Fruit fly (Drosophila melanogaster): ENCODE results near the gene CG3213.

The CG3213 gene

dm6 chr2L:3506806-3507205, 12.6 kb downstream of the CG3213 start:
- TF ChIP-seq Oli (tag; optimal IDR thresholded peaks at IDR 0.05) (peak; percentile 25), Ets65A (GFP tag) (peak; percentile 16), dmrt99B (tag; optimal IDR thresholded peaks at IDR 0.05) (peak; percentile 24), Ptx1 (GFP tag; IDR thresholded peaks at IDR 0.05) (0 out of 2 replicates have a peak, but pooled peaks have one; percentile 20), corto (GFP tag; optimal IDR thresholded peaks at IDR 0.05) (no peak), CrebB (tag; optimal IDR thresholded peaks at IDR 0.05) (no peak), CG11504 (tag; optimal IDR thresholded peaks at IDR 0.05) (peak; percentile 35), Asciz (GFP tag; optimal IDR thresholded peaks at IDR 0.05) (peak; percentile 43), C15 (GFP tag; IDR thresholded peaks at IDR 0.05) (no peak), CG8089 (GFP tag; optimal IDR thresholded peaks at IDR 0.05) (no peak), sisA (GFP tag; IDR thresholded peaks at IDR 0.05) (0 out of 2 replicates have a peak, but pooled peaks have one; percentile 16), pho (GFP tag; optimal IDR thresholded peaks at IDR 0.05) (no peak), az2 (GFP tag; optimal IDR thresholded peaks at IDR 0.05) (peak; percentile 12), tio (GFP tag; optimal IDR thresholded peaks at IDR 0.05) (peak; percentile 14), phol (tag; optimal IDR thresholded peaks at IDR 0.05) (peak; percentile 26), jigr1 (GFP tag; IDR thresholded peaks at IDR 0.05) (no peak), Drgx (GFP tag; IDR thresholded peaks at IDR 0.05) (peak; percentile 37), CG6689 (GFP tag; IDR thresholded peaks at IDR 0.05) (0 out of 2 replicates have a peak, but pooled peaks have one; percentile 25), pnt (GFP tag; optimal IDR thresholded peaks at IDR 0.05) (no peak), Sox100B (GFP tag; optimal IDR thresholded peaks at IDR 0.05) (peak; percentile 12), Ssrp (tag; optimal IDR thresholded peaks at IDR 0.05) (peak; percentile 10), usp (GFP tag; optimal IDR thresholded peaks at IDR 0.05) (no peak), h (optimal IDR thresholded peaks at IDR 0.05) (no peak), CG15269 (tag; optimal IDR thresholded peaks at IDR 0.05) (no peak), Sox102F (GFP tag; optimal IDR thresholded peaks at IDR 0.05) (peak; percentile 37), Hr51 (GFP tag; optimal IDR thresholded peaks at IDR 0.05) (peak in 1 of 2 experiments; percentile 9), gem (tag; optimal IDR thresholded peaks at IDR 0.05) (peak; percentile 44), mam (GFP tag; optimal IDR thresholded peaks at IDR 0.05) (no peak), ssp (GFP tag; IDR thresholded peaks at IDR 0.05) (no peak)

DNA sequence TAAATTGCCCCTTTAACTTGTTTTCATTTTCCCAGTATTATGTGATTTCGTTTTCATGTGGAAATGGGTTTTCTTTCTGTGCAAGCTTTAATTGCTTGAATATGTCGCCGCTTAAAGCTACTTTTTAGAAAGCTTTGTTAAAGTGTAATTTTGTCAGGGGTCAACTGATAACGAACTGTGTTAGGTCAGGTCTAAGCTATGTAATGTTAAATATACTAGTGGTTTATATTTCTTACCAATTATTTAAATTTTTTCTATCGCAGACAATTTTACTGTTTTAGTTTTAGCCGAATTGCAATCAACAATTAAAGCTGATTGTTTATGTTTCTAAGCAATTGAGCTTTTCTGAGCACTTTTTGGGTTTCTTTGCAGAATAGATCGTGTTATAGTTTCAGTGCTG, 13.1 kb downstream of the CG3213 start:
- TF ChIP-seq CG2116 (GFP tag; optimal IDR thresholded peaks at IDR 0.05) (no peak), CG18764 (GFP tag; optimal IDR thresholded peaks at IDR 0.05) (no peak), slp2 (GFP tag; optimal IDR thresholded peaks at IDR 0.05) (no peak), Poxn (GFP tag; IDR thresholded peaks at IDR 0.05) (no peak), h (optimal IDR thresholded peaks at IDR 0.05) (no peak), Hr78 (GFP tag; optimal IDR thresholded peaks at IDR 0.05) (peak in 1 of 2 experiments; percentile 91)

- TF ChIP-seq CG30020 (tag; optimal IDR thresholded peaks at IDR 0.05): no peak
- TF ChIP-seq nmo (GFP tag; optimal IDR thresholded peaks at IDR 0.05): no peak
- no peak for TF ChIP-seq ash1 (GFP tag; optimal IDR thresholded peaks at IDR 0.05)
- TF ChIP-seq D (optimal IDR thresholded peaks at IDR 0.05): no peak
- TF ChIP-seq D (GFP tag; optimal IDR thresholded peaks at IDR 0.05): no peak
- TF ChIP-seq Hr78 (GFP tag; optimal IDR thresholded peaks at IDR 0.05): no peak
- no peak for TF ChIP-seq Bteb2 (GFP tag; optimal IDR thresholded peaks at IDR 0.05)
- TF ChIP-seq Hmx (GFP tag; optimal IDR thresholded peaks at IDR 0.05): no peak
- peak; percentile 96 for TF ChIP-seq Hey (tag; optimal IDR thresholded peaks at IDR 0.05)
- peak; percentile 0 for TF ChIP-seq mirr (GFP tag; optimal IDR thresholded peaks at IDR 0.05)
- peak; percentile 6 for TF ChIP-seq gsb-n (tag; optimal IDR thresholded peaks at IDR 0.05)
- peak; percentile 78 for TF ChIP-seq Hr39 (optimal IDR thresholded peaks at IDR 0.05)
- peak; percentile 17 for TF ChIP-seq Ets65A (GFP tag)
- no peak for TF ChIP-seq ato (GFP tag; IDR thresholded peaks at IDR 0.05; ENCODE audit: partially characterized antibody)
- TF ChIP-seq crol (GFP tag; IDR thresholded peaks at IDR 0.05): peak; percentile 70
- TF ChIP-seq CTCF (GFP tag; optimal IDR thresholded peaks at IDR 0.05): no peak
- TF ChIP-seq kni (GFP tag; optimal IDR thresholded peaks at IDR 0.05): no peak
- no peak for TF ChIP-seq ken (GFP tag; IDR thresholded peaks at IDR 0.05)
These were observed 14.6 kb downstream of the CG3213 start for dm6 chr2L:3504851-3505250.

All from whole organism, embryonic.